Fruit fly (Drosophila melanogaster) whole organism, embryonic: ENCODE results near the gene path.
A peak's percentile ranks its signal among the peaks of the same experiment; 100 is the strongest.

Source experiments
- Asciz ChIP-seq: fragments of 200-800 bp; sonication (Bioruptor generic); optimal IDR thresholded peaks from 2 replicates; lab custom pipeline; 2017; ENCODE audit warnings: missing biosample characterization, mild to moderate bottlenecking, missing genetic modification characterization, missing genetic modification reagents
- B-H2 ChIP-seq: fragments of 200-800 bp; sonication (Bioruptor generic); optimal IDR thresholded peaks from 2 replicates; lab custom pipeline; 2018; ENCODE audit warnings: missing biosample characterization, mild to moderate bottlenecking, missing genetic modification characterization
- Bdp1 ChIP-seq: fragments of 200-800 bp; sonication (Bioruptor generic); optimal IDR thresholded peaks from 3 replicates; lab custom pipeline; 2016; ENCODE audit warnings: missing biosample characterization, missing genetic modification characterization
- Bgb ChIP-seq: fragments of 200-800 bp; sonication (Bioruptor generic); IDR thresholded peaks from 2 replicates; pipeline ENCODE4 v1.3.6; 2022; ENCODE audit warnings: missing biosample characterization, missing genetic modification characterization; ENCODE audit not compliant: partially characterized antibody
- CG10543 ChIP-seq: fragments of 200-800 bp; sonication (Bioruptor generic); optimal IDR thresholded peaks from 3 replicates; lab custom pipeline; 2017; ENCODE audit warnings: missing biosample characterization, mild to moderate bottlenecking, missing genetic modification characterization, moderate library complexity
- CG11696 ChIP-seq: fragments of 200-800 bp; sonication (Bioruptor generic); IDR thresholded peaks from 2 replicates; pipeline ENCODE4 v1.3.6; 2022; ENCODE audit warnings: missing biosample characterization, missing genetic modification characterization
- CG12155 ChIP-seq: fragments of 200-800 bp; sonication (Bioruptor generic); optimal IDR thresholded peaks from 3 replicates; lab custom pipeline; 2016; ENCODE audit warnings: missing biosample characterization, missing genetic modification characterization
- CG15514 ChIP-seq: fragments of 200-800 bp; sonication (Bioruptor generic); optimal IDR thresholded peaks from 3 replicates; lab custom pipeline; 2017; ENCODE audit warnings: missing biosample characterization, missing genetic modification characterization, mild to moderate bottlenecking, moderate library complexity, missing genetic modification reagents
- CG17186 ChIP-seq: fragments of 200-800 bp; sonication (Bioruptor generic); optimal IDR thresholded peaks from 3 replicates; lab custom pipeline; 2017; ENCODE audit warnings: missing biosample characterization, missing genetic modification reagents, missing genetic modification characterization
- CG17829 ChIP-seq: fragments of 200-800 bp; optimal IDR thresholded peaks from 2 replicates; lab custom pipeline; 2019; ENCODE audit warnings: missing biosample characterization, mild to moderate bottlenecking, missing genetic modification characterization, moderate library complexity
- CG18764 ChIP-seq: fragments of 200-800 bp; sonication (Bioruptor generic); optimal IDR thresholded peaks from 3 replicates; lab custom pipeline; 2016; ENCODE audit warnings: missing biosample characterization, missing genetic modification characterization
- CG30431 ChIP-seq: fragments of 200-800 bp; sonication (Bioruptor generic); optimal IDR thresholded peaks from 2 replicates; lab custom pipeline; 2017; ENCODE audit warnings: missing biosample characterization, missing genetic modification characterization
- CG32767 ChIP-seq: fragments of 200-800 bp; sonication (Bioruptor generic); IDR thresholded peaks from 2 replicates; pipeline ENCODE4 v1.3.6; 2022; ENCODE audit warnings: missing biosample characterization, missing genetic modification characterization
- CG4360 ChIP-seq: fragments of 200-800 bp; sonication (Bioruptor generic); IDR thresholded peaks from 2 replicates; pipeline ENCODE4 v1.3.6; 2022; ENCODE audit warnings: missing biosample characterization, missing genetic modification characterization
- CG4424 ChIP-seq: fragments of 200-800 bp; sonication (Bioruptor generic); optimal IDR thresholded peaks from 3 replicates; lab custom pipeline; 2016; ENCODE audit warnings: missing biosample characterization, missing genetic modification characterization
- CG4617 ChIP-seq: fragments of 200-800 bp; sonication (Bioruptor generic); optimal IDR thresholded peaks from 3 replicates; lab custom pipeline; 2016; ENCODE audit warnings: missing biosample characterization, missing genetic modification characterization, borderline replicate concordance
- CG8290 ChIP-seq, 3 experiments: fragments of 200-800 bp; sonication (Bioruptor generic); optimal IDR thresholded peaks; 2 replicates each; lab custom pipeline; 2016 to 2019; ENCODE audit warnings: missing biosample characterization in 3 of 3, missing genetic modification characterization in 3 of 3, mild to moderate bottlenecking in 2 of 3, moderate library complexity in 1 of 3
- CG9932 ChIP-seq: fragments of 200-800 bp; sonication (Bioruptor generic); IDR thresholded peaks from 2 replicates; pipeline ENCODE4 v1.3.6; 2022; ENCODE audit warnings: missing biosample characterization, missing genetic modification characterization
- Fer3 ChIP-seq: fragments of 200-800 bp; sonication (Bioruptor generic); optimal IDR thresholded peaks from 2 replicates; lab custom pipeline; 2018; ENCODE audit warnings: missing biosample characterization, mild to moderate bottlenecking, missing genetic modification characterization, moderate library complexity
- H2.0 ChIP-seq: fragments of 200-800 bp; sonication (Bioruptor generic); IDR thresholded peaks from 2 replicates; pipeline ENCODE4 v1.3.6; 2022; ENCODE audit warnings: missing biosample characterization, missing genetic modification characterization
- Hr39 ChIP-seq: fragments of >200 bp; optimal IDR thresholded peaks from 2 replicates; lab custom pipeline; 2017
- Mes4 ChIP-seq: fragments of 200-800 bp; sonication (Bioruptor generic); optimal IDR thresholded peaks from 2 replicates; lab custom pipeline; 2016; ENCODE audit warnings: missing biosample characterization, missing genetic modification characterization
- Myb ChIP-seq: fragments of 200-800 bp; sonication (Bioruptor generic); optimal IDR thresholded peaks from 2 replicates; lab custom pipeline; 2016; ENCODE audit warnings: missing biosample characterization, missing genetic modification characterization
- NC2β ChIP-seq: fragments of 200-800 bp; sonication (Bioruptor generic); optimal IDR thresholded peaks from 2 replicates; lab custom pipeline; 2016; ENCODE audit warnings: missing biosample characterization, missing genetic modification characterization
- Nf-YC ChIP-seq: fragments of 200-800 bp; optimal IDR thresholded peaks from 3 replicates; lab custom pipeline; 2019; ENCODE audit warnings: missing biosample characterization, mild to moderate bottlenecking, missing genetic modification characterization, moderate library complexity
- Opbp ChIP-seq: fragments of 200-800 bp; sonication (Bioruptor generic); IDR thresholded peaks from 3 replicates; pipeline ENCODE4 v1.3.6; 2022; ENCODE audit warnings: missing biosample characterization, missing genetic modification characterization; ENCODE audit not compliant: partially characterized antibody
- Pdp1 ChIP-seq, 2 experiments: fragments of 200-800 bp; sonication (Bioruptor generic); optimal IDR thresholded peaks; 3 replicates each; lab custom pipeline; 2016; ENCODE audit warnings: missing biosample characterization in 2 of 2, missing genetic modification characterization in 2 of 2, mild to moderate bottlenecking in 1 of 2, moderate library complexity in 1 of 2
- Ptx1 ChIP-seq: fragments of 200-800 bp; sonication (Bioruptor generic); IDR thresholded peaks from 2 replicates; pipeline ENCODE4 v1.3.6; 2022; ENCODE audit warnings: missing biosample characterization, missing genetic modification characterization
- Scr ChIP-seq: fragments of 200-800 bp; sonication (Bioruptor generic); IDR thresholded peaks from 2 replicates; pipeline ENCODE4 v1.3.6; 2022; ENCODE audit warnings: missing biosample characterization, missing genetic modification characterization; ENCODE audit not compliant: partially characterized antibody
- Sox102F ChIP-seq: fragments of 200-800 bp; sonication (Bioruptor generic); optimal IDR thresholded peaks from 2 replicates; lab custom pipeline; 2018; ENCODE audit warnings: missing biosample characterization, mild to moderate bottlenecking, missing genetic modification characterization, moderate library complexity
- ac ChIP-seq: fragments of 200-800 bp; sonication (Bioruptor generic); optimal IDR thresholded peaks from 3 replicates; lab custom pipeline; 2017; ENCODE audit warnings: missing biosample characterization, mild to moderate bottlenecking, missing genetic modification characterization
- ap ChIP-seq: fragments of 200-800 bp; sonication (Bioruptor generic); IDR thresholded peaks from 2 replicates; pipeline ENCODE4 v1.3.6; 2022; ENCODE audit warnings: missing biosample characterization, missing genetic modification characterization
- ash1 ChIP-seq: fragments of 200-800 bp; sonication (Bioruptor generic); optimal IDR thresholded peaks from 2 replicates; lab custom pipeline; 2018; ENCODE audit warnings: missing biosample characterization, mild to moderate bottlenecking, missing genetic modification characterization
- bbx ChIP-seq: fragments of 200-800 bp; sonication (Bioruptor generic); IDR thresholded peaks from 2 replicates; pipeline ENCODE4 v1.3.6; 2022; ENCODE audit warnings: missing biosample characterization, missing genetic modification characterization; ENCODE audit not compliant: partially characterized antibody
- chinmo ChIP-seq: fragments of 200-800 bp; sonication (Bioruptor generic); IDR thresholded peaks from 4 replicates; pipeline ENCODE4 v1.3.6; 2022; ENCODE audit warnings: missing biosample characterization, missing genetic modification characterization; ENCODE audit not compliant: partially characterized antibody
- dpn ChIP-seq, 2 experiments: fragments of 200-800 bp; sonication (Bioruptor generic); optimal IDR thresholded peaks; 3 replicates each; lab custom pipeline; 2016; ENCODE audit warnings: missing biosample characterization in 2 of 2, missing genetic modification characterization in 2 of 2
- eyg ChIP-seq: fragments of 200-800 bp; sonication (Bioruptor generic); optimal IDR thresholded peaks from 3 replicates; lab custom pipeline; 2016; ENCODE audit warnings: missing biosample characterization, missing genetic modification characterization
- fu2 ChIP-seq: fragments of 200-800 bp; sonication (Bioruptor generic); optimal IDR thresholded peaks from 2 replicates; lab custom pipeline; 2016; ENCODE audit warnings: missing biosample characterization, missing genetic modification characterization
- her ChIP-seq: fragments of 200-800 bp; sonication (Bioruptor generic); optimal IDR thresholded peaks from 2 replicates; lab custom pipeline; 2016; ENCODE audit warnings: missing biosample characterization, missing genetic modification characterization
- kah ChIP-seq: fragments of 200-800 bp; sonication (Bioruptor generic); optimal IDR thresholded peaks from 2 replicates; lab custom pipeline; 2018; ENCODE audit warnings: missing biosample characterization, mild to moderate bottlenecking, missing genetic modification characterization
- lmd ChIP-seq: fragments of 200-800 bp; sonication (Bioruptor generic); IDR thresholded peaks from 2 replicates; pipeline ENCODE4 v1.3.6; 2022; ENCODE audit warnings: missing biosample characterization, missing genetic modification characterization
- lov ChIP-seq, 2 experiments: fragments of 200-800 bp in 1 of 2; fragments of >200 bp in 1 of 2; sonication (Bioruptor generic) in 1 of 2; IDR thresholded peaks in 1 of 2; optimal IDR thresholded peaks in 1 of 2; 2 replicates in 1 of 2; 3 replicates in 1 of 2; pipeline versions ENCODE4 v1.3.6 to Lab custom; 2017 to 2022; ENCODE audit warnings: missing biosample characterization in 1 of 2, missing genetic modification characterization in 1 of 2
- pnt ChIP-seq: fragments of 200-800 bp; sonication (Bioruptor generic); optimal IDR thresholded peaks from 3 replicates; lab custom pipeline; 2016; ENCODE audit warnings: missing biosample characterization, missing genetic modification characterization
- pros ChIP-seq: fragments of 200-800 bp; sonication (Bioruptor generic); optimal IDR thresholded peaks from 3 replicates; lab custom pipeline; 2019; ENCODE audit warnings: missing biosample characterization, mild to moderate bottlenecking, missing genetic modification characterization, moderate library complexity
- scrt ChIP-seq: fragments of 200-800 bp; sonication (Bioruptor generic); optimal IDR thresholded peaks from 2 replicates; lab custom pipeline; 2018; ENCODE audit warnings: missing biosample characterization, mild to moderate bottlenecking, missing genetic modification characterization, moderate library complexity
- sob ChIP-seq: fragments of 200-800 bp; sonication (Bioruptor generic); IDR thresholded peaks from 2 replicates; pipeline ENCODE4 v1.3.6; 2022; ENCODE audit warnings: missing biosample characterization, missing genetic modification characterization
- stc ChIP-seq: fragments of 200-800 bp; sonication (Bioruptor generic); IDR thresholded peaks from 2 replicates; pipeline ENCODE4 v1.3.6; 2022; ENCODE audit warnings: missing biosample characterization, missing genetic modification characterization
- vvl ChIP-seq: fragments of 200-800 bp; sonication (Bioruptor generic); IDR thresholded peaks from 2 replicates; pipeline ENCODE4 v1.3.6; 2022; ENCODE audit warnings: missing biosample characterization, missing genetic modification characterization
- zfh2 ChIP-seq: fragments of 200-800 bp; sonication (Bioruptor generic); optimal IDR thresholded peaks from 2 replicates; lab custom pipeline; 2016; ENCODE audit warnings: missing biosample characterization, missing genetic modification characterization

Gene path

DNA sequence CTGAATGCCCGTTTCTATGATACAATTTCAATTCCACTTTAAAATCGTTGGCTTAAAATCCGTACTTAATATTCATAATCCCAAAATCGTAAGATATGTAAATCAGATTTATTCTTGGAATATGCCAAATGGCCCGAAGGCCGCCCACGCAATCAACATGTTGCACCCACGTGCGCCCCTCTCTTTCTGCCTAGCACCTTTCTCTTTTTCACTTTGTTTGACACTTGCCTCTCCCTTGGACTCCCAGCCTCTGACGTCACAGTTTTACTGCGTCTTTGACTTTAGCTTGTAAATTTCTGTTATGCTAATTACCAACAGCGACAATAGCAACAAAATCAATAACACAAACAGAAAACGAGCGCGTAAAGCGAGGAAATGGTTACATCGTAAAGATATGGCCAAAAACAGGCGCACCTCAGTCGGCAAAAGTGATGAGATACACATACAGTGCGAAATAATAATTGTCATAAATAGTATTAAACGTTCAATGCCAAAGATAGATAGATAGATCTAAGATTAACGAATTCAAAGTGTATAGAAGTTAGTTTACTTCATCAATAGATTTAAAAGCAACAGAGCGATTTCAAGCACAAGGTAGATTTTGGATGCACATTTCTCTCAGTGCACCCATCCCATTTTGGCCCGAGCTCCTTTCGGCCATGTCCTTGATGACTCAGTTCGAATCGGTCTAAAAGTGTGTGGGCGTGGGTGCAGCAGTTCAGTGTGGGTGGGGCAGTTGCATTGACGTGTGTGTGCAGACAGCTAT is 1.4 kb downstream of the path start (continued):
- TF ChIP-seq Ptx1 (GFP tag; lab: Robert Waterston, UW) (no peak), NC2β (GFP tag; lab: Kevin White, UChicago) (no peak), pros (GFP tag; lab: Kevin White, UChicago) (no peak), CG32767 (GFP tag; lab: Robert Waterston, UW) (no peak), CG18764 (GFP tag; lab: Kevin White, UChicago) (no peak), CG4360 (no peak), CG30431 (GFP tag; lab: Kevin White, UChicago) (no peak), pnt (no peak), Asciz (GFP tag; lab: Kevin White, UChicago) (no peak), scrt (GFP tag; lab: Kevin White, UChicago) (peak; percentile 58), CG4424 (GFP tag; lab: Kevin White, UChicago) (peak; percentile 16), ac (no peak), CG17186 (GFP tag; lab: Kevin White, UChicago) (no peak), CG9932 (GFP tag; lab: Robert Waterston, UW) (no peak), Scr (GFP tag; lab: Robert Waterston, UW) (no peak), lmd (GFP tag; lab: Robert Waterston, UW) (no peak), CG17829 (tag; lab: Kevin White, UChicago) (peak; percentile 10), Fer3 (tag; lab: Kevin White, UChicago) (peak; percentile 22), CG11696 (GFP tag; lab: Robert Waterston, UW) (no peak), Myb (GFP tag; lab: Kevin White, UChicago) (no peak), Opbp (no peak), eyg (no peak), her (GFP tag; lab: Kevin White, UChicago) (no peak), Sox102F (peak; percentile 17), bbx (GFP tag; lab: Robert Waterston, UW) (no peak), Bdp1 (GFP tag; lab: Kevin White, UChicago) (no peak), CG12155 (GFP tag; lab: Kevin White, UChicago) (no peak), ash1 (GFP tag; lab: Kevin White, UChicago) (no peak), vvl (GFP tag; lab: Robert Waterston, UW) (peak; percentile 7; the same call in 1 of the 2 replicates), fu2 (no peak), H2.0 (GFP tag; lab: Robert Waterston, UW) (no peak), chinmo (GFP tag; lab: Robert Waterston, UW) (no peak), stc (GFP tag; lab: Robert Waterston, UW) (no peak), zfh2 (GFP tag; lab: Kevin White, UChicago) (no peak), CG10543 (GFP tag; lab: Kevin White, UChicago) (no peak), B-H2 (no peak), CG15514 (GFP tag; lab: Kevin White, UChicago) (no peak), Pdp1 (GFP tag; optimal IDR thresholded peaks at IDR 0.05; lab: Kevin White, UChicago) (peak in 1 of 2 experiments; percentile 32), lov (optimal IDR thresholded peaks at IDR 0.05; lab: Kevin White, UChicago) (no peak), lov (GFP tag; IDR thresholded peaks at IDR 0.05; lab: Robert Waterston, UW) (no peak), CG4617 (no peak), Hr39 (no peak), dpn (GFP tag; optimal IDR thresholded peaks at IDR 0.05; lab: Kevin White, UChicago) (peak in 1 of 2 experiments; percentile 1), ap (GFP tag; lab: Robert Waterston, UW) (no peak), kah (peak; percentile 46), Bgb (GFP tag; lab: Robert Waterston, UW) (no peak), Nf-YC (tag; lab: Kevin White, UChicago) (no peak), CG8290 (GFP tag; optimal IDR thresholded peaks at IDR 0.05; lab: Kevin White, UChicago) (no peak), CG8290 (tag; optimal IDR thresholded peaks at IDR 0.05; lab: Kevin White, UChicago) (no peak), Mes4 (GFP tag; lab: Kevin White, UChicago) (no peak), sob (GFP tag; lab: Robert Waterston, UW) (no peak)
